Fruit fly (Drosophila melanogaster) whole organism, embryonic: ENCODE measurements around the gene CG9222.
A peak's percentile ranks its signal among the peaks of the same experiment; 100 is the strongest.

Experiments
- Abd-B ChIP-seq: fragments of 200-800 bp; sonication (Bioruptor generic); optimal IDR thresholded peaks from 2 replicates; lab custom pipeline; 2018; ENCODE audit warnings: missing biosample characterization, mild to moderate bottlenecking, missing genetic modification characterization, moderate library complexity
- Aef1 ChIP-seq: fragments of 200-800 bp; sonication (Bioruptor generic); IDR thresholded peaks from 3 replicates; pipeline ENCODE4 v1.3.6; 2022; ENCODE audit warnings: missing biosample characterization, missing genetic modification characterization
- B-H1 ChIP-seq: fragments of 200-800 bp; sonication (Bioruptor generic); IDR thresholded peaks from 3 replicates; pipeline ENCODE4 v1.3.6; 2022; ENCODE audit warnings: missing biosample characterization, missing genetic modification characterization
- CG10267 ChIP-seq: fragments of 200-800 bp; sonication (Bioruptor generic); optimal IDR thresholded peaks from 2 replicates; lab custom pipeline; 2018; ENCODE audit warnings: missing biosample characterization, mild to moderate bottlenecking, missing genetic modification characterization, moderate library complexity
- CG11085 ChIP-seq: fragments of 200-800 bp; sonication (Bioruptor generic); IDR thresholded peaks from 2 replicates; pipeline ENCODE4 v1.3.6; 2022; ENCODE audit warnings: missing biosample characterization, missing genetic modification characterization
- CG11696 ChIP-seq: fragments of 200-800 bp; sonication (Bioruptor generic); IDR thresholded peaks from 2 replicates; pipeline ENCODE4 v1.3.6; 2022; ENCODE audit warnings: missing biosample characterization, missing genetic modification characterization
- CG12769 ChIP-seq: fragments of 200-800 bp; sonication (Bioruptor generic); optimal IDR thresholded peaks from 2 replicates; lab custom pipeline; 2019; ENCODE audit warnings: missing biosample characterization, mild to moderate bottlenecking, missing genetic modification characterization, moderate library complexity
- CG13123 ChIP-seq: fragments of 200-800 bp; sonication (Bioruptor generic); optimal IDR thresholded peaks from 2 replicates; lab custom pipeline; 2016; ENCODE audit warnings: missing biosample characterization, missing genetic modification characterization
- CG13624 ChIP-seq: fragments of 200-800 bp; sonication (Bioruptor generic); optimal IDR thresholded peaks from 2 replicates; lab custom pipeline; 2016; ENCODE audit warnings: missing biosample characterization, missing genetic modification characterization
- CG14860 ChIP-seq: fragments of 200-800 bp; sonication (Bioruptor generic); IDR thresholded peaks from 3 replicates; pipeline ENCODE4 v1.3.6; 2022; ENCODE audit warnings: missing biosample characterization, missing genetic modification characterization; ENCODE audit not compliant: partially characterized antibody
- CG15073 ChIP-seq: fragments of 200-800 bp; sonication (Bioruptor generic); optimal IDR thresholded peaks from 2 replicates; lab custom pipeline; 2016; ENCODE audit warnings: missing biosample characterization, missing genetic modification characterization
- CG16815 ChIP-seq: fragments of 200-800 bp; sonication (Bioruptor generic); optimal IDR thresholded peaks from 3 replicates; lab custom pipeline; 2017; ENCODE audit warnings: missing biosample characterization, mild to moderate bottlenecking, missing genetic modification characterization
- CG18262 ChIP-seq: fragments of 200-800 bp; optimal IDR thresholded peaks from 3 replicates; lab custom pipeline; 2019; ENCODE audit warnings: missing biosample characterization, mild to moderate bottlenecking, missing genetic modification characterization, moderate library complexity
- CG18599 ChIP-seq: fragments of 200-800 bp; sonication (Bioruptor generic); optimal IDR thresholded peaks from 3 replicates; lab custom pipeline; 2017; ENCODE audit warnings: missing biosample characterization, missing genetic modification characterization, mild to moderate bottlenecking, moderate library complexity, missing genetic modification reagents
- CG2116 ChIP-seq: fragments of 200-800 bp; sonication (Bioruptor generic); optimal IDR thresholded peaks from 3 replicates; lab custom pipeline; 2018; ENCODE audit warnings: missing biosample characterization, mild to moderate bottlenecking, missing genetic modification characterization
- CG2202 ChIP-seq: fragments of 200-800 bp; sonication (Bioruptor generic); optimal IDR thresholded peaks from 2 replicates; lab custom pipeline; 2018; ENCODE audit warnings: missing biosample characterization, mild to moderate bottlenecking, missing genetic modification characterization
- CG2889 ChIP-seq: fragments of 200-800 bp; sonication (Bioruptor generic); IDR thresholded peaks from 3 replicates; pipeline ENCODE4 v1.3.6; 2022; ENCODE audit warnings: missing biosample characterization, missing genetic modification characterization
- CG3163 ChIP-seq: fragments of 200-800 bp; sonication (Bioruptor generic); optimal IDR thresholded peaks from 3 replicates; lab custom pipeline; 2016; ENCODE audit warnings: missing biosample characterization, missing genetic modification characterization
- CG4617 ChIP-seq: fragments of 200-800 bp; sonication (Bioruptor generic); optimal IDR thresholded peaks from 3 replicates; lab custom pipeline; 2016; ENCODE audit warnings: missing biosample characterization, missing genetic modification characterization, borderline replicate concordance
- CG6765 ChIP-seq: fragments of 200-800 bp; sonication (Bioruptor generic); optimal IDR thresholded peaks from 3 replicates; lab custom pipeline; 2017; ENCODE audit warnings: missing biosample characterization, mild to moderate bottlenecking, missing genetic modification characterization
- CG6813 ChIP-seq: fragments of 200-800 bp; sonication (Bioruptor generic); optimal IDR thresholded peaks from 2 replicates; lab custom pipeline; 2017; ENCODE audit warnings: missing biosample characterization, missing genetic modification characterization, mild to moderate bottlenecking, moderate library complexity, missing genetic modification reagents
- Ets65A ChIP-seq: fragments of 200-800 bp; sonication (Bioruptor generic); peaks from one replicate; lab custom pipeline; 2016; ENCODE audit warnings: missing biosample characterization, missing genetic modification characterization
- H15 ChIP-seq: fragments of 200-800 bp; sonication (Bioruptor generic); IDR thresholded peaks from 3 replicates; pipeline ENCODE4 v1.3.6; 2022; ENCODE audit warnings: missing biosample characterization, missing genetic modification characterization
- Hand ChIP-seq: fragments of 200-800 bp; sonication (Bioruptor generic); optimal IDR thresholded peaks from 2 replicates; lab custom pipeline; 2017; ENCODE audit warnings: mild to moderate bottlenecking, missing biosample characterization, missing genetic modification reagents, missing genetic modification characterization
- MBD-R2 ChIP-seq: fragments of 200-800 bp; sonication (Bioruptor generic); IDR thresholded peaks from 2 replicates; pipeline ENCODE4 v1.3.6; 2022; ENCODE audit warnings: missing biosample characterization, missing genetic modification characterization
- NC2β ChIP-seq: fragments of 200-800 bp; sonication (Bioruptor generic); optimal IDR thresholded peaks from 2 replicates; lab custom pipeline; 2016; ENCODE audit warnings: missing biosample characterization, missing genetic modification characterization
- Sin3A ChIP-seq: fragments of >200 bp; optimal IDR thresholded peaks from 2 replicates; lab custom pipeline; 2018
- Xrp1 ChIP-seq: fragments of 200-800 bp; sonication (Bioruptor generic); IDR thresholded peaks from 2 replicates; pipeline ENCODE4 v1.3.6; 2022; ENCODE audit warnings: missing biosample characterization, missing genetic modification characterization
- ase ChIP-seq: fragments of 200-800 bp; sonication (Bioruptor generic); IDR thresholded peaks from 3 replicates; pipeline ENCODE4 v1.3.6; 2022; ENCODE audit warnings: missing biosample characterization, missing genetic modification characterization
- ato ChIP-seq: fragments of 200-800 bp; sonication (Bioruptor generic); IDR thresholded peaks from 2 replicates; pipeline ENCODE4 v1.3.6; 2022; ENCODE audit warnings: missing biosample characterization, missing genetic modification characterization; ENCODE audit not compliant: partially characterized antibody
- btn ChIP-seq: fragments of 200-800 bp; sonication (Bioruptor generic); optimal IDR thresholded peaks from 2 replicates; lab custom pipeline; 2016; ENCODE audit warnings: missing biosample characterization, missing genetic modification characterization
- chinmo ChIP-seq: fragments of 200-800 bp; sonication (Bioruptor generic); IDR thresholded peaks from 4 replicates; pipeline ENCODE4 v1.3.6; 2022; ENCODE audit warnings: missing biosample characterization, missing genetic modification characterization; ENCODE audit not compliant: partially characterized antibody
- chn ChIP-seq: fragments of 200-800 bp; sonication (Bioruptor generic); optimal IDR thresholded peaks from 2 replicates; lab custom pipeline; 2016; ENCODE audit warnings: missing biosample characterization, missing genetic modification characterization
- eyg ChIP-seq: fragments of 200-800 bp; sonication (Bioruptor generic); optimal IDR thresholded peaks from 3 replicates; lab custom pipeline; 2016; ENCODE audit warnings: missing biosample characterization, missing genetic modification characterization
- fru ChIP-seq: fragments of >200 bp; optimal IDR thresholded peaks from 2 replicates; lab custom pipeline; 2017
- hbn ChIP-seq: fragments of 200-800 bp; sonication (Bioruptor generic); IDR thresholded peaks from 2 replicates; pipeline ENCODE4 v1.3.6; 2022; ENCODE audit warnings: missing biosample characterization, missing genetic modification characterization; ENCODE audit not compliant: partially characterized antibody
- jumu ChIP-seq: fragments of 200-800 bp; sonication (Bioruptor generic); optimal IDR thresholded peaks from 3 replicates; lab custom pipeline; 2016; ENCODE audit warnings: missing biosample characterization, missing genetic modification characterization
- oc ChIP-seq: fragments of 200-800 bp; sonication (Bioruptor generic); optimal IDR thresholded peaks from 2 replicates; lab custom pipeline; 2018; ENCODE audit warnings: missing biosample characterization, mild to moderate bottlenecking, missing genetic modification characterization, moderate library complexity
- pum ChIP-seq: fragments of 200-800 bp; sonication (Bioruptor generic); optimal IDR thresholded peaks from 2 replicates; lab custom pipeline; 2016; ENCODE audit warnings: missing biosample characterization, missing genetic modification characterization
- ranshi ChIP-seq: fragments of 200-800 bp; sonication (Bioruptor generic); IDR thresholded peaks from 2 replicates; pipeline ENCODE4 v1.3.6; 2022; ENCODE audit warnings: missing biosample characterization, missing genetic modification characterization
- repo ChIP-seq: fragments of 200-800 bp; sonication (Bioruptor generic); optimal IDR thresholded peaks from 2 replicates; lab custom pipeline; 2016; ENCODE audit warnings: missing biosample characterization, missing genetic modification characterization
- rib ChIP-seq: fragments of 200-800 bp; sonication (Bioruptor generic); IDR thresholded peaks from 2 replicates; pipeline ENCODE4 v1.3.6; 2022; ENCODE audit warnings: missing biosample characterization, missing genetic modification characterization
- usp ChIP-seq: fragments of >200 bp; optimal IDR thresholded peaks from 2 replicates; lab custom pipeline; 2017; ENCODE audit warnings: missing biosample characterization, missing genetic modification characterization
- zen ChIP-seq: fragments of 200-800 bp; sonication (Bioruptor generic); optimal IDR thresholded peaks from 3 replicates; lab custom pipeline; 2018; ENCODE audit warnings: missing biosample characterization, mild to moderate bottlenecking, missing genetic modification characterization, moderate library complexity
- zf30C ChIP-seq: fragments of 200-800 bp; sonication (Bioruptor generic); optimal IDR thresholded peaks from 3 replicates; lab custom pipeline; 2018; ENCODE audit warnings: missing biosample characterization, mild to moderate bottlenecking, missing genetic modification characterization

CG9222 gene

dm6 chr2L:6178740-6179633 is 48.2 kb downstream of the CG9222 start, which contains the start of gene smal (continued):
- TF ChIP-seq CG11696 (GFP tag; lab: Robert Waterston, UW) (0 out of 2 replicates have a peak, but pooled peaks have one; percentile 30), zf30C (GFP tag; lab: Kevin White, UChicago) (no peak), CG16815 (GFP tag; lab: Kevin White, UChicago) (no peak), CG10267 (tag; lab: Kevin White, UChicago) (peak; percentile 11), CG3163 (peak; percentile 94), CG6765 (GFP tag; lab: Kevin White, UChicago) (peak; percentile 5), CG14860 (no peak), hbn (GFP tag; lab: Robert Waterston, UW) (no peak), ase (GFP tag; lab: Robert Waterston, UW) (no peak), CG13624 (GFP tag; lab: Kevin White, UChicago) (no peak), NC2β (GFP tag; lab: Kevin White, UChicago) (peak; percentile 42), H15 (no peak), eyg (GFP tag; lab: Kevin White, UChicago) (no peak), chinmo (GFP tag; lab: Robert Waterston, UW) (peak; percentile 80), Aef1 (no peak), oc (peak; percentile 18), chn (GFP tag; lab: Kevin White, UChicago) (peak; percentile 42), pum (GFP tag; lab: Kevin White, UChicago) (no peak), btn (GFP tag; lab: Kevin White, UChicago) (no peak), ato (GFP tag; lab: Robert Waterston, UW) (no peak), CG13123 (no peak), repo (peak; percentile 17), jumu (GFP tag; lab: Kevin White, UChicago) (no peak), zen (tag; lab: Kevin White, UChicago) (no peak), rib (no peak), Ets65A (GFP tag; lab: Kevin White, UChicago) (peak; percentile 32), CG2116 (GFP tag; lab: Kevin White, UChicago) (no peak), ranshi (GFP tag; lab: Robert Waterston, UW) (no peak), CG4617 (GFP tag; lab: Kevin White, UChicago) (no peak), fru (lab: Kevin White, UChicago) (no peak), Xrp1 (no peak), CG18262 (tag; lab: Kevin White, UChicago) (no peak), CG6813 (peak; percentile 45), Hand (GFP tag; lab: Kevin White, UChicago) (no peak), usp (no peak), CG15073 (GFP tag; lab: Kevin White, UChicago) (no peak), CG2889 (GFP tag; lab: Robert Waterston, UW) (no peak), CG12769 (tag; lab: Kevin White, UChicago) (no peak), CG18599 (GFP tag; lab: Kevin White, UChicago) (peak; percentile 40), Abd-B (GFP tag; lab: Kevin White, UChicago) (no peak), B-H1 (no peak), CG11085 (no peak), Sin3A (lab: Kevin White, UChicago) (no peak), MBD-R2 (GFP tag; lab: Robert Waterston, UW) (no peak), CG2202 (tag; lab: Kevin White, UChicago) (peak; percentile 16)
- TF ChIP-seq, all 482 proteins: peak for 134
